Worm (Caenorhabditis elegans) whole organism, young adult: ENCODE data around the gene nlp-13.
A peak's percentile ranks its signal among the peaks of the same experiment; 100 is the strongest.

Experiments
- B0019.2 ChIP-seq: fragments of 200-800 bp; sonication (Bioruptor generic); conservative IDR thresholded peaks from 2 replicates; pipeline ENCODE4 v1.3.6; 2022; ENCODE audit warnings: missing genetic modification reagents, missing genetic modification characterization, missing compliant biosample characterization
- B0035.1 ChIP-seq: sonication (generic microtip); optimal IDR thresholded peaks from 2 replicates; lab custom pipeline; 2016; ENCODE audit warnings: missing genetic modification characterization, mild to moderate bottlenecking, missing compliant biosample characterization, missing genotype, missing genetic modification reagents
- B0261.1 ChIP-seq: sonication (generic microtip); optimal IDR thresholded peaks from 2 replicates; lab custom pipeline; 2016; ENCODE audit warnings: mild to moderate bottlenecking, missing genetic modification characterization, moderate library complexity, missing compliant biosample characterization
- T07F8.4 ChIP-seq: sonication (generic microtip); optimal IDR thresholded peaks from 2 replicates; lab custom pipeline; 2016; ENCODE audit warnings: mild to moderate bottlenecking, missing genetic modification characterization, moderate library complexity, missing compliant biosample characterization
- Y67H2A.10 ChIP-seq: fragments of 200-800 bp; sonication (Bioruptor generic); conservative IDR thresholded peaks from 2 replicates; pipeline ENCODE4 v1.3.6; 2022; ENCODE audit warnings: missing genetic modification reagents, missing genetic modification characterization, missing compliant biosample characterization
- akir-1 ChIP-seq: fragments of 200-800 bp; sonication (Bioruptor generic); optimal IDR thresholded peaks from 2 replicates; lab custom pipeline; 2018; ENCODE audit warnings: mild to moderate bottlenecking, missing genetic modification characterization, moderate library complexity, missing compliant biosample characterization
- atf-7 ChIP-seq: sonication (generic microtip); optimal IDR thresholded peaks from 2 replicates; lab custom pipeline; 2017; ENCODE audit warnings: mild to moderate bottlenecking, missing genetic modification characterization, missing compliant biosample characterization
- athp-1 ChIP-seq: sonication (generic microtip); optimal IDR thresholded peaks from 2 replicates; lab custom pipeline; 2017; ENCODE audit warnings: mild to moderate bottlenecking, missing genetic modification characterization, missing compliant biosample characterization
- ceh-100 ChIP-seq: fragments of 200-800 bp; sonication (Bioruptor generic); IDR thresholded peaks from 2 replicates; pipeline ENCODE4 v1.3.6; 2022; ENCODE audit warnings: missing genetic modification reagents, missing genetic modification characterization, missing compliant biosample characterization
- chd-7 ChIP-seq: sonication (generic microtip); optimal IDR thresholded peaks from 2 replicates; lab custom pipeline; 2016; ENCODE audit warnings: mild to moderate bottlenecking, missing genetic modification characterization, moderate library complexity, missing compliant biosample characterization
- dpff-1 ChIP-seq: sonication (generic microtip); optimal IDR thresholded peaks from 2 replicates; lab custom pipeline; 2017; ENCODE audit warnings: mild to moderate bottlenecking, missing genetic modification characterization, missing compliant biosample characterization
- egl-18 ChIP-seq: fragments of 200-800 bp; sonication (Bioruptor generic); IDR thresholded peaks from 2 replicates; pipeline ENCODE4 v1.3.6; 2022; ENCODE audit warnings: missing genetic modification reagents, missing genetic modification characterization, missing compliant biosample characterization
- ets-4 ChIP-seq: fragments of 200-800 bp; sonication (Bioruptor generic); optimal IDR thresholded peaks from 2 replicates; lab custom pipeline; 2018; ENCODE audit warnings: mild to moderate bottlenecking, missing genetic modification characterization, missing compliant biosample characterization
- gei-17 ChIP-seq: fragments of 200-800 bp; sonication (Bioruptor generic); optimal IDR thresholded peaks from 2 replicates; lab custom pipeline; 2018; ENCODE audit warnings: mild to moderate bottlenecking, missing genetic modification characterization, missing compliant biosample characterization
- him-1 ChIP-seq: sonication (generic microtip); optimal IDR thresholded peaks from 2 replicates; lab custom pipeline; 2016; ENCODE audit warnings: missing genotype, missing genetic modification reagents, missing genetic modification characterization, missing compliant biosample characterization
- hmg-20 ChIP-seq: fragments of 200-800 bp; sonication (Bioruptor generic); IDR thresholded peaks from 2 replicates; pipeline ENCODE4 v1.3.6; 2022; ENCODE audit warnings: missing genetic modification reagents, missing genetic modification characterization, missing compliant biosample characterization
- let-526 ChIP-seq: fragments of 200-800 bp; sonication (Bioruptor generic); IDR thresholded peaks from 2 replicates; pipeline ENCODE4 v1.3.6; 2022; ENCODE audit warnings: missing genetic modification reagents, missing genetic modification characterization, missing compliant biosample characterization
- let-607 ChIP-seq, 2 experiments: fragments of 200-800 bp in 1 of 2; sonication (Bioruptor generic) in 1 of 2; sonication (generic microtip) in 1 of 2; optimal IDR thresholded peaks; 2 replicates each; lab custom pipeline; 2016 to 2018; ENCODE audit warnings: mild to moderate bottlenecking in 2 of 2, missing compliant biosample characterization in 2 of 2, missing genetic modification characterization in 2 of 2, moderate library complexity in 2 of 2, missing genotype in 1 of 2
- lin-35 ChIP-seq, 3 experiments: fragments of 150-350 bp in 2 of 3; sonication (generic microtip) in 1 of 3; optimal IDR thresholded peaks; 2 replicates each; lab custom pipeline; 2014 to 2018; ENCODE audit warnings: missing biosample characterization in 3 of 3, missing genetic modification characterization in 3 of 3, missing genetic modification reagents in 3 of 3
- madf-6 ChIP-seq: fragments of 200-800 bp; sonication (Bioruptor generic); IDR thresholded peaks from 2 replicates; pipeline ENCODE4 v1.3.6; 2022; ENCODE audit warnings: missing genetic modification reagents, missing genetic modification characterization, missing compliant biosample characterization
- mel-28 ChIP-seq: sonication (generic microtip); optimal IDR thresholded peaks from 2 replicates; lab custom pipeline; 2016; ENCODE audit warnings: borderline replicate concordance, mild to moderate bottlenecking, missing genetic modification characterization, missing compliant biosample characterization
- mxl-1 ChIP-seq: sonication (generic microtip); optimal IDR thresholded peaks from 2 replicates; lab custom pipeline; 2016; ENCODE audit warnings: missing genetic modification characterization, missing compliant biosample characterization
- nfya-2 ChIP-seq: fragments of 200-800 bp; sonication (Bioruptor generic); IDR thresholded peaks from 2 replicates; pipeline ENCODE4 v1.3.6; 2022; ENCODE audit warnings: missing genetic modification reagents, missing genetic modification characterization, missing compliant biosample characterization
- nfyb-1 ChIP-seq: fragments of 200-800 bp; sonication (Bioruptor generic); IDR thresholded peaks from 2 replicates; pipeline ENCODE4 v1.3.6; 2022; ENCODE audit warnings: missing genetic modification reagents, missing genetic modification characterization, missing compliant biosample characterization
- nhr-179 ChIP-seq: sonication (generic microtip); optimal IDR thresholded peaks from 2 replicates; lab custom pipeline; 2016; ENCODE audit warnings: mild to moderate bottlenecking, missing genetic modification characterization, missing compliant biosample characterization
- nhr-90 ChIP-seq: sonication (generic microtip); optimal IDR thresholded peaks from 2 replicates; lab custom pipeline; 2016; ENCODE audit warnings: missing genotype, mild to moderate bottlenecking, missing genetic modification characterization, missing compliant biosample characterization
- pha-4 ChIP-seq: fragments of 150-350 bp; sonication (generic microtip); optimal IDR thresholded peaks from 2 replicates; lab custom pipeline; 2014; ENCODE audit warnings: missing biosample characterization, missing genetic modification reagents, missing genetic modification characterization
- sdz-38 ChIP-seq: sonication (generic microtip); optimal IDR thresholded peaks from 2 replicates; lab custom pipeline; 2016; ENCODE audit warnings: missing genotype, missing genetic modification characterization, missing compliant biosample characterization
- snpc-1.1 ChIP-seq: sonication (generic microtip); optimal IDR thresholded peaks from 2 replicates; lab custom pipeline; 2017; ENCODE audit warnings: missing genetic modification characterization, mild to moderate bottlenecking, missing compliant biosample characterization, antibody characterized with exemption, moderate library complexity, missing genotype, missing genetic modification reagents; ENCODE audit not compliant: insufficient read depth
- snpc-4 ChIP-seq, 5 experiments: fragments of 150-350 bp in 1 of 5; sonication (generic microtip) in 4 of 5; optimal IDR thresholded peaks; 2 replicates each; lab custom pipeline; 2014 to 2018; ENCODE audit warnings: missing genetic modification characterization in 5 of 5, missing biosample characterization in 3 of 5, antibody characterized with exemption in 2 of 5, mild to moderate bottlenecking in 2 of 5, missing compliant biosample characterization in 2 of 5, missing genotype in 2 of 5, moderate library complexity in 2 of 5, missing genetic modification reagents in 1 of 5
- somi-1 ChIP-seq: fragments of 200-800 bp; sonication (Bioruptor generic); optimal IDR thresholded peaks from 2 replicates; lab custom pipeline; 2018; ENCODE audit warnings: mild to moderate bottlenecking, missing genetic modification characterization, missing compliant biosample characterization
- tbp1 ChIP-seq: fragments of 200-800 bp; sonication (Bioruptor generic); optimal IDR thresholded peaks from 2 replicates; lab custom pipeline; 2018; ENCODE audit warnings: mild to moderate bottlenecking, missing genetic modification characterization, missing compliant biosample characterization
- unc-62 ChIP-seq: fragments of 150-350 bp; optimal IDR thresholded peaks from 2 replicates; lab custom pipeline; 2014; ENCODE audit warnings: missing biosample characterization, missing genetic modification reagents, missing genetic modification characterization
- zim-3 ChIP-seq: sonication (generic microtip); optimal IDR thresholded peaks from 2 replicates; lab custom pipeline; 2017; ENCODE audit warnings: mild to moderate bottlenecking, missing genetic modification characterization, moderate library complexity, missing compliant biosample characterization
- ztf-6 ChIP-seq: fragments of 200-800 bp; sonication (Bioruptor generic); IDR thresholded peaks from 2 replicates; pipeline ENCODE4 v1.3.6; 2022; ENCODE audit warnings: missing genetic modification reagents, missing genetic modification characterization, missing compliant biosample characterization

nlp-13 gene

ce11 chrV:4241555-4241954 is 5.3 kb downstream of the nlp-13 start:
- TF ChIP-seq gei-17 (GFP tag; lab: Kevin White, UChicago): no peak
- no peak for TF ChIP-seq atf-7 (tag; lab: Kevin White, UChicago)
- TF ChIP-seq ztf-6 (GFP tag; lab: Robert Waterston, UW): no peak
- TF ChIP-seq zim-3 (tag; lab: Kevin White, UChicago): no peak
- TF ChIP-seq egl-18 (GFP tag; lab: Robert Waterston, UW): no peak
- no peak for TF ChIP-seq nhr-179 (tag; lab: Kevin White, UChicago)
- no peak for TF ChIP-seq him-1

DNA sequence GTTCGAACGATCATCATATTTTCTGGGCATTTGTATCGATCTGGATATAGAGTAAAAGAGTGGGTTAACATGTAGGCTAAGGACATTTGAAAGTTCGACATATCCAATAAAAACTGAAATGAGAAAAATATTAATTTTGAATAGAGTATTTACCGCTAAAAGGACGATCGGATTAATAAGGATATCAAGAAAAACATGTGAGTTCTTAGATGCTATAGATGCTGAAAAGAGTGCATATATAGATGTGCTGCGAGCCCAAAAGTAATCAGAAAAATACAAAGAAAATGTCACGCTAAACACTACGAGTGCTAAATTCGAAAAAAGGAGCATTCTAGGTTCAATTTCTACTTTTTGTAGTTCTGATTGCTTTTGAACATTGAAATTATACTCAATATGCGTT is 6.2 kb downstream of the nlp-13 start, which contains the start of gene srt-12:
Gene srt-12 (minus strand): TSS at position 101 of the 400 bp plus-strand sequence.
- TF ChIP-seq B0035.1 (tag; lab: Kevin White, UChicago) (no peak), madf-6 (GFP tag; lab: Robert Waterston, UW) (no peak), T07F8.4 (no peak), ceh-100 (no peak), B0261.1 (tag; lab: Kevin White, UChicago) (no peak), athp-1 (no peak), sdz-38 (no peak)

- peak; percentile 37 for TF ChIP-seq snpc-1.1 (tag; lab: Kevin White, UChicago)
- no peak for TF ChIP-seq hmg-20
- peak; percentile 46 for TF ChIP-seq snpc-4 (GFP tag; optimal IDR thresholded peaks at IDR 0.05; lab: Kevin White, UChicago)
- peak in 2 of 4 experiments; percentile 87 to 94 for TF ChIP-seq snpc-4 (tag; optimal IDR thresholded peaks at IDR 0.05; lab: Kevin White, UChicago)
These were observed 12.1 kb downstream of the nlp-13 start for ce11 chrV:4248359-4248758.

- TF ChIP-seq let-526: no peak
- TF ChIP-seq akir-1 (GFP tag; lab: Kevin White, UChicago): no peak
- TF ChIP-seq mel-28: no peak
- TF ChIP-seq nfya-2 (GFP tag; lab: Robert Waterston, UW): no peak
- no peak for TF ChIP-seq lin-35 (GFP tag; optimal IDR thresholded peaks at IDR 0.05; lab: Kevin White, UChicago)
- TF ChIP-seq B0261.1 (tag; lab: Kevin White, UChicago): no peak
- TF ChIP-seq mxl-1 (tag; lab: Kevin White, UChicago): no peak
- TF ChIP-seq somi-1 (GFP tag; lab: Kevin White, UChicago): no peak
- TF ChIP-seq dpff-1 (tag; lab: Kevin White, UChicago): no peak
- TF ChIP-seq, all 124 proteins: peak for 0
These were observed 13.8 kb downstream of the nlp-13 start, which contains the start of gene srt-13 for ce11 chrV:4250047-4250446. TSS of gene srt-13 (minus strand) at chrV:4250147.

ce11 chrV:4256474-4256873 is 20.3 kb downstream of the nlp-13 start, which contains the start of gene srt-14:
TSS of gene srt-14 (minus strand) at chrV:4256574.
- TF ChIP-seq unc-62 (GFP tag; lab: Kevin White, UChicago) (no peak), pha-4 (tag; lab: Kevin White, UChicago) (no peak), Y67H2A.10 (GFP tag; lab: Robert Waterston, UW) (no peak), tbp1 (GFP tag; lab: Kevin White, UChicago) (no peak), chd-7 (tag; lab: Kevin White, UChicago) (no peak), somi-1 (GFP tag; lab: Kevin White, UChicago) (no peak), B0019.2 (GFP tag; lab: Robert Waterston, UW) (no peak), let-607 (tag; optimal IDR thresholded peaks at IDR 0.05; lab: Kevin White, UChicago) (no peak), nfyb-1 (no peak), ztf-6 (GFP tag; lab: Robert Waterston, UW) (no peak), nhr-90 (tag; lab: Kevin White, UChicago) (no peak), ets-4 (no peak)
